Worm (Caenorhabditis elegans) whole organism, L4 larva: Measurements from ENCODE around the gene C05B5.16.

Source experiments
- T20F7.1 ChIP-seq: fragments of 200-800 bp; sonication (Bioruptor generic); optimal IDR thresholded peaks from 2 replicates; lab custom pipeline; 2018; ENCODE audit warnings: mild to moderate bottlenecking, missing genetic modification characterization, missing compliant biosample characterization
- T26A8.4 ChIP-seq: fragments of 200-800 bp; sonication (Bioruptor generic); IDR thresholded peaks from 2 replicates; pipeline ENCODE4 v1.3.6; 2022; ENCODE audit warnings: missing genetic modification characterization, missing compliant biosample characterization
- daf-16 ChIP-seq, 3 experiments: sonication (generic microtip); optimal IDR thresholded peaks; 2 replicates each; lab custom pipeline; 2016 to 2017; ENCODE audit warnings: missing genetic modification characterization in 3 of 3, missing genetic modification reagents in 3 of 3, mild to moderate bottlenecking in 2 of 3, missing compliant biosample characterization in 2 of 3, missing biosample characterization in 1 of 3, moderate library complexity in 1 of 3
- mxl-3 ChIP-seq: fragments of 200-800 bp; sonication (Bioruptor generic); optimal IDR thresholded peaks from 2 replicates; lab custom pipeline; 2018; ENCODE audit warnings: mild to moderate bottlenecking, missing genetic modification characterization, missing compliant biosample characterization
- nhr-6 ChIP-seq: fragments of 150-350 bp; optimal IDR thresholded peaks from 2 replicates; lab custom pipeline; 2014; ENCODE audit warnings: missing biosample characterization, missing genetic modification characterization

DNA sequence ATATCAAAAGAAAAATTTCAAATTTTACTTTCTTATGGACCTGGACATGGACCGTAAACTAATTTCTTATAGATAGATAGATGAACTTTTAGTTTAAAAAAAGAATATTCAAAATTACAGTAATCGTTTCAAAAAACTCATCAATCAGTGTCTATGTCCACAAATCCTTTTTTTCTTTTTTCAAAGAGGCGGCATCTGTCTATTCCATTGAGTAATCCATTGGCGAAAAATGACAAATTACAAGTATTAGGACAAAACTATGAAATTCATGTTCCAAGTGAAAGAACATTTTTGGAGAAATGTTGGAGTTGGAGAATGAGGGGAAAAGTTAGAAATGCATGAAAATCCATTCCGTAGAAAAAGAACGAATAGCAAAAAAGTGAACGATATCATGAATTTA, 26.7 kb upstream of the C05B5.16 start:
- TF ChIP-seq mxl-3, result no peak
- TF ChIP-seq nhr-6 (tag; lab: Kevin White, UChicago), result no peak
- no peak for TF ChIP-seq T20F7.1 (GFP tag; lab: Kevin White, UChicago)
- TF ChIP-seq T26A8.4 (GFP tag; lab: Robert Waterston, UW), result no peak
- no peak for TF ChIP-seq daf-16 (GFP tag; optimal IDR thresholded peaks at IDR 0.05; lab: Kevin White, UChicago)
- TF ChIP-seq daf-16 (tag; optimal IDR thresholded peaks at IDR 0.05; lab: Kevin White, UChicago), result no peak
